Fruit fly (Drosophila melanogaster) whole organism, embryonic: ENCODE results near the gene CG15375.
A peak's percentile ranks its signal among the peaks of the same experiment; 100 is the strongest.

Experiments
- Ada2b ChIP-seq: fragments of 200-800 bp; sonication (Bioruptor generic); IDR thresholded peaks from 2 replicates; pipeline ENCODE4 v1.3.6; 2022; ENCODE audit warnings: missing biosample characterization, missing genetic modification characterization
- CG10321 ChIP-seq: fragments of 200-800 bp; sonication (Bioruptor generic); IDR thresholded peaks from 2 replicates; pipeline ENCODE4 v1.3.6; 2022; ENCODE audit warnings: missing biosample characterization, missing genetic modification characterization
- CG11504 ChIP-seq: fragments of 200-800 bp; sonication (Bioruptor generic); optimal IDR thresholded peaks from 3 replicates; lab custom pipeline; 2019; ENCODE audit warnings: missing biosample characterization, mild to moderate bottlenecking, missing genetic modification characterization, moderate library complexity
- CG17361 ChIP-seq: fragments of 200-800 bp; sonication (Bioruptor generic); IDR thresholded peaks from 3 replicates; pipeline ENCODE4 v1.3.6; 2022; ENCODE audit warnings: missing biosample characterization, missing genetic modification characterization
- CG18476 ChIP-seq: fragments of 200-800 bp; sonication (Bioruptor generic); optimal IDR thresholded peaks from 2 replicates; lab custom pipeline; 2016; ENCODE audit warnings: missing biosample characterization, mild to moderate bottlenecking, missing genetic modification characterization
- CG3407 ChIP-seq: fragments of 200-800 bp; sonication (Bioruptor generic); optimal IDR thresholded peaks from 2 replicates; lab custom pipeline; 2018; ENCODE audit warnings: missing biosample characterization, mild to moderate bottlenecking, missing genetic modification characterization
- CG34224 ChIP-seq: fragments of 200-800 bp; sonication (Bioruptor generic); IDR thresholded peaks from 3 replicates; pipeline ENCODE4 v1.3.6; 2022; ENCODE audit warnings: missing biosample characterization, missing genetic modification characterization; ENCODE audit not compliant: partially characterized antibody
- CG3726 ChIP-seq: fragments of 200-800 bp; sonication (Bioruptor generic); IDR thresholded peaks from 3 replicates; pipeline ENCODE4, ENCODE4 v1.3.6; 2022; ENCODE audit warnings: missing biosample characterization, missing genetic modification characterization
- CG3838 ChIP-seq: fragments of 200-800 bp; sonication (Bioruptor generic); optimal IDR thresholded peaks from 3 replicates; lab custom pipeline; 2016; ENCODE audit warnings: missing biosample characterization, missing genetic modification characterization
- CG4404 ChIP-seq: fragments of 200-800 bp; sonication (Bioruptor generic); IDR thresholded peaks from 2 replicates; pipeline ENCODE4 v1.3.6; 2022; ENCODE audit warnings: missing biosample characterization, missing genetic modification characterization
- CG5953 ChIP-seq: fragments of 200-800 bp; sonication (Bioruptor generic); IDR thresholded peaks from 2 replicates; pipeline ENCODE4 v1.3.6; 2022; ENCODE audit warnings: missing biosample characterization, missing genetic modification characterization
- CG6854 ChIP-seq: fragments of 200-800 bp; sonication (Bioruptor generic); optimal IDR thresholded peaks from 3 replicates; lab custom pipeline; 2017; ENCODE audit warnings: missing biosample characterization, mild to moderate bottlenecking, missing genetic modification characterization
- CG7271 ChIP-seq: fragments of 200-800 bp; sonication (Bioruptor generic); optimal IDR thresholded peaks from 2 replicates; lab custom pipeline; 2018; ENCODE audit warnings: missing biosample characterization, mild to moderate bottlenecking, missing genetic modification characterization, moderate library complexity
- CG7745 ChIP-seq: fragments of 200-800 bp; sonication (Bioruptor generic); optimal IDR thresholded peaks from 2 replicates; lab custom pipeline; 2018; ENCODE audit warnings: missing biosample characterization, mild to moderate bottlenecking, missing genetic modification characterization, moderate library complexity
- CG9727 ChIP-seq: fragments of 200-800 bp; sonication (Bioruptor generic); optimal IDR thresholded peaks from 3 replicates; lab custom pipeline; 2017; ENCODE audit warnings: missing biosample characterization, mild to moderate bottlenecking, missing genetic modification characterization
- D19A ChIP-seq: fragments of 200-800 bp; optimal IDR thresholded peaks from 3 replicates; lab custom pipeline; 2019; ENCODE audit warnings: missing biosample characterization, mild to moderate bottlenecking, missing genetic modification characterization, moderate library complexity
- Ets97D ChIP-seq: fragments of 200-800 bp; sonication (Bioruptor generic); optimal IDR thresholded peaks from 3 replicates; lab custom pipeline; 2016; ENCODE audit warnings: missing biosample characterization, missing genetic modification characterization
- Fer2 ChIP-seq: fragments of 200-800 bp; sonication (Bioruptor generic); optimal IDR thresholded peaks from 2 replicates; lab custom pipeline; 2018; ENCODE audit warnings: missing biosample characterization, mild to moderate bottlenecking, missing genetic modification characterization, moderate library complexity
- HHEX ChIP-seq: fragments of 200-800 bp; sonication (Bioruptor generic); optimal IDR thresholded peaks from 3 replicates; lab custom pipeline; 2017; ENCODE audit warnings: missing biosample characterization, mild to moderate bottlenecking, missing genetic modification characterization, missing genetic modification reagents
- Oaz ChIP-seq: fragments of 200-800 bp; sonication (Bioruptor generic); IDR thresholded peaks from 2 replicates; pipeline ENCODE4 v1.3.6; 2022; ENCODE audit warnings: missing biosample characterization, missing genetic modification characterization
- PHDP ChIP-seq: fragments of 200-800 bp; sonication (Bioruptor generic); optimal IDR thresholded peaks from 3 replicates; lab custom pipeline; 2018; ENCODE audit warnings: missing biosample characterization, mild to moderate bottlenecking, missing genetic modification characterization, moderate library complexity
- Poxn ChIP-seq: fragments of 200-800 bp; sonication (Bioruptor generic); IDR thresholded peaks from 2 replicates; pipeline ENCODE4 v1.3.6; 2022; ENCODE audit warnings: missing biosample characterization, missing genetic modification characterization
- Six4 ChIP-seq: fragments of 200-800 bp; sonication (Bioruptor generic); optimal IDR thresholded peaks from 2 replicates; lab custom pipeline; 2016; ENCODE audit warnings: missing biosample characterization, missing genetic modification characterization
- Sry-β ChIP-seq: fragments of 200-800 bp; sonication (Bioruptor generic); optimal IDR thresholded peaks from 2 replicates; lab custom pipeline; 2018; ENCODE audit warnings: missing biosample characterization, mild to moderate bottlenecking, missing genetic modification characterization, moderate library complexity
- bsh ChIP-seq, 2 experiments: fragments of 200-800 bp; sonication (Bioruptor generic); optimal IDR thresholded peaks; 2 replicates each; lab custom pipeline; 2017 to 2018; ENCODE audit warnings: mild to moderate bottlenecking in 2 of 2, missing biosample characterization in 2 of 2, missing genetic modification characterization in 2 of 2, moderate library complexity in 1 of 2
- cad ChIP-seq: fragments of >200 bp; optimal IDR thresholded peaks from 2 replicates; lab custom pipeline; 2017; ENCODE audit warnings: missing biosample characterization, missing genetic modification characterization
- cato ChIP-seq: fragments of 200-800 bp; sonication (Bioruptor generic); optimal IDR thresholded peaks from 2 replicates; lab custom pipeline; 2016; ENCODE audit warnings: missing biosample characterization, missing genetic modification characterization, borderline replicate concordance
- caup ChIP-seq: fragments of 200-800 bp; sonication (Bioruptor generic); optimal IDR thresholded peaks from 3 replicates; lab custom pipeline; 2017; ENCODE audit warnings: missing biosample characterization, mild to moderate bottlenecking, missing genetic modification characterization, moderate library complexity; ENCODE audit not compliant: severe bottlenecking
- dm ChIP-seq: fragments of 200-800 bp; sonication (Bioruptor generic); optimal IDR thresholded peaks from 3 replicates; lab custom pipeline; 2016; ENCODE audit warnings: missing biosample characterization, missing genetic modification characterization
- gsb-n ChIP-seq: fragments of 200-800 bp; sonication (Bioruptor generic); optimal IDR thresholded peaks from 3 replicates; lab custom pipeline; 2018; ENCODE audit warnings: missing biosample characterization, mild to moderate bottlenecking, missing genetic modification characterization
- gt ChIP-seq: fragments of 200-800 bp; sonication (Bioruptor generic); IDR thresholded peaks from 2 replicates; pipeline ENCODE4 v1.3.6; 2022; ENCODE audit warnings: missing biosample characterization, missing genetic modification characterization
- her ChIP-seq: fragments of 200-800 bp; sonication (Bioruptor generic); optimal IDR thresholded peaks from 2 replicates; lab custom pipeline; 2016; ENCODE audit warnings: missing biosample characterization, missing genetic modification characterization
- kah ChIP-seq: fragments of 200-800 bp; sonication (Bioruptor generic); optimal IDR thresholded peaks from 2 replicates; lab custom pipeline; 2018; ENCODE audit warnings: missing biosample characterization, mild to moderate bottlenecking, missing genetic modification characterization
- kni ChIP-seq: fragments of 200-800 bp; sonication (Bioruptor generic); optimal IDR thresholded peaks from 3 replicates; lab custom pipeline; 2017; ENCODE audit warnings: mild to moderate bottlenecking, missing biosample characterization, missing genetic modification reagents, missing genetic modification characterization
- lab ChIP-seq: fragments of 200-800 bp; sonication (Bioruptor generic); optimal IDR thresholded peaks from 3 replicates; lab custom pipeline; 2017; ENCODE audit warnings: missing biosample characterization, missing genetic modification characterization, mild to moderate bottlenecking, moderate library complexity, missing genetic modification reagents
- lola ChIP-seq, 3 experiments: fragments of >200 bp in 2 of 3; fragments of 200-800 bp in 1 of 3; sonication (Bioruptor generic) in 1 of 3; optimal IDR thresholded peaks; 2 replicates each; lab custom pipeline; 2017 to 2019; ENCODE audit warnings: missing biosample characterization in 3 of 3, missing genetic modification characterization in 3 of 3, mild to moderate bottlenecking in 1 of 3, moderate library complexity in 1 of 3
- maf-S ChIP-seq: fragments of 200-800 bp; sonication (Bioruptor generic); optimal IDR thresholded peaks from 2 replicates; lab custom pipeline; 2016; ENCODE audit warnings: missing biosample characterization, missing genetic modification characterization
- nerfin-2 ChIP-seq: fragments of 200-800 bp; sonication (Bioruptor generic); IDR thresholded peaks from 2 replicates; pipeline ENCODE4 v1.3.6; 2022; ENCODE audit warnings: missing biosample characterization, missing genetic modification characterization; ENCODE audit not compliant: partially characterized antibody
- nmo ChIP-seq: fragments of 200-800 bp; sonication (Bioruptor generic); optimal IDR thresholded peaks from 2 replicates; lab custom pipeline; 2018; ENCODE audit warnings: missing biosample characterization, mild to moderate bottlenecking, missing genetic modification characterization, moderate library complexity
- oc ChIP-seq: fragments of 200-800 bp; sonication (Bioruptor generic); optimal IDR thresholded peaks from 2 replicates; lab custom pipeline; 2018; ENCODE audit warnings: missing biosample characterization, mild to moderate bottlenecking, missing genetic modification characterization, moderate library complexity
- p53 ChIP-seq: fragments of 200-800 bp; sonication (Bioruptor generic); optimal IDR thresholded peaks from 2 replicates; lab custom pipeline; 2016; ENCODE audit warnings: missing biosample characterization, missing genetic modification characterization
- phol ChIP-seq: fragments of 200-800 bp; sonication (Bioruptor generic); optimal IDR thresholded peaks from 3 replicates; lab custom pipeline; 2018; ENCODE audit warnings: missing biosample characterization, mild to moderate bottlenecking, missing genetic modification characterization, moderate library complexity
- psq ChIP-seq: fragments of 200-800 bp; sonication (Bioruptor generic); optimal IDR thresholded peaks from 2 replicates; lab custom pipeline; 2017; ENCODE audit warnings: missing biosample characterization, missing genetic modification characterization
- sna ChIP-seq: fragments of 200-800 bp; sonication (Bioruptor generic); IDR thresholded peaks from 2 replicates; pipeline ENCODE4 v1.3.6; 2022; ENCODE audit warnings: missing biosample characterization, missing genetic modification characterization; ENCODE audit not compliant: partially characterized antibody
- ttk ChIP-seq: fragments of 200-800 bp; sonication (Bioruptor generic); IDR thresholded peaks from 2 replicates; pipeline ENCODE4 v2.1.2; 2022; ENCODE audit warnings: missing biosample characterization, missing genetic modification characterization
- vnd ChIP-seq: fragments of 200-800 bp; sonication (Bioruptor generic); IDR thresholded peaks from 3 replicates; pipeline ENCODE4 v1.3.6; 2022; ENCODE audit warnings: missing biosample characterization, missing genetic modification characterization; ENCODE audit not compliant: partially characterized antibody
- wdn ChIP-seq: fragments of 200-800 bp; sonication (Bioruptor generic); IDR thresholded peaks from 2 replicates; pipeline ENCODE4 v1.3.6; 2022; ENCODE audit warnings: missing biosample characterization, missing genetic modification characterization
- z ChIP-seq: fragments of 200-800 bp; sonication (Bioruptor generic); IDR thresholded peaks from 3 replicates; pipeline ENCODE4 v1.3.6; 2022; ENCODE audit warnings: missing biosample characterization, missing genetic modification characterization

The CG15375 gene

DNA sequence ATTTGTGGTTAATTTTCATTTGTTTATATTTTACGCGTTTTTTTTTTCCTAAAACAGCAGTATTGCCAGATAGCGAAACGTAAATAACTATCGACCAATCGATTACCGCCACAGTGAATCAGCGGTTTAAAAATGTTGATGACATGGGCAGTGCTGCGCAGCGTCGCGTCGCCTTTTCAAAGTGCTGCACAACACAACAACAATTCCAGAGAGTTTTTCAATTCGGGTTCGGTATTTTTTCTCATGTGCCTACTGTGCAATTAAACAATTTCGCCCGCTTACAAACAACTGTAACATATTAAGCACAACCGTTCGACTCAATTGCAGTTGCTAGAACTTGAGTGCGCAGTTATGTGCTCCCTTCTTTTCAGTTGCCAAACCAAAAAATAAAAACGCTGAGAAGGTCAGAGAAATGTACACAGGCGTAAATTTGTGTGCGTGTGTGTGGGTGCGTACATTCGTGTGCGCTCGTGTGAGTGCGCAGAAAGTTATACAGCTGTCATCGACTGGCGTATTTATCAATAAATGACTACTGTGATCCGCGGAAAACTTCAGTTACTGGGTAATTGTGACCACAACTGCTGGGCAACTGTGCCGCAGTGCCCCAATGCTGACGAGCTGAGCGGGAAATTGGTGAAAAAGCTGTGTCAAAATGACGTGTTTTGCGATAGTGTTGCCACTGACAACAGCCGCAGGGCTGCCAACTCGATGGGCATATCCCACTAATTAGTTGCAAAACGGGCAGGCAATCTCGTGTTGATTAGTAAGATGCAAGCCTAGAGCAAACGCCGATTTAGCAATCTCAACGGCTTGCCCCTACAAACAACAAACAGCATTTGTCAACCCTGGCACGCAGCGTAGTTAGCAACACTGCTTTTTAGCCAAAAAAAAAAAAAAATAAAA lies 16.0 kb downstream of the CG15375 start, which contains the start of the genes tyf and Tip60 (continued):
- TF ChIP-seq lab (GFP tag; lab: Kevin White, UChicago) = no peak
- TF ChIP-seq kah = no peak
- TF ChIP-seq Six4 (GFP tag; lab: Kevin White, UChicago) = no peak
- no peak for TF ChIP-seq CG3726 (GFP tag; lab: Robert Waterston, UW)
- peak; percentile 29 for TF ChIP-seq dm
- TF ChIP-seq CG7745 (tag; lab: Kevin White, UChicago) = no peak
- peak; percentile 19 for TF ChIP-seq nmo
- no peak for TF ChIP-seq psq (GFP tag; lab: Kevin White, UChicago)
- TF ChIP-seq Poxn = no peak
- peak; percentile 64; the same call in 2 of the 3 replicates for TF ChIP-seq CG34224 (GFP tag; lab: Robert Waterston, UW)
- no peak for TF ChIP-seq D19A (tag; lab: Kevin White, UChicago)
- peak; percentile 27 for TF ChIP-seq maf-S (GFP tag; lab: Kevin White, UChicago)
- TF ChIP-seq lola (GFP tag; optimal IDR thresholded peaks at IDR 0.05; lab: Kevin White, UChicago) = no peak
- TF ChIP-seq CG18476 = no peak
- TF ChIP-seq sna (GFP tag; lab: Robert Waterston, UW) = 0 out of 2 replicates have a peak, but pooled peaks have one; percentile 27
- peak; percentile 79 for TF ChIP-seq phol (tag; lab: Kevin White, UChicago)
- TF ChIP-seq HHEX (GFP tag; lab: Kevin White, UChicago) = no peak
- no peak for TF ChIP-seq PHDP (tag; lab: Kevin White, UChicago)
- TF ChIP-seq gsb-n (tag; lab: Kevin White, UChicago) = no peak
- peak; percentile 30 for TF ChIP-seq CG9727 (GFP tag; lab: Kevin White, UChicago)
- no peak for TF ChIP-seq z (GFP tag; lab: Robert Waterston, UW)
- TF ChIP-seq caup (GFP tag; lab: Kevin White, UChicago) = no peak
- TF ChIP-seq CG4404 (GFP tag; lab: Robert Waterston, UW) = no peak
- TF ChIP-seq kni (GFP tag; lab: Kevin White, UChicago) = no peak
- no peak for TF ChIP-seq CG6854 (GFP tag; lab: Kevin White, UChicago)
- TF ChIP-seq Fer2 (tag; lab: Kevin White, UChicago) = no peak
- peak; percentile 25 for TF ChIP-seq Ets97D (GFP tag; lab: Kevin White, UChicago)
- no peak for TF ChIP-seq CG11504 (tag; lab: Kevin White, UChicago)
- no peak for TF ChIP-seq CG5953 (GFP tag; lab: Robert Waterston, UW)
- peak; percentile 43; the same call in 2 of the 3 replicates for TF ChIP-seq vnd (GFP tag; lab: Robert Waterston, UW)
- TF ChIP-seq ttk (GFP tag; lab: Robert Waterston, UW) = no peak
- no peak for TF ChIP-seq Oaz (GFP tag; lab: Robert Waterston, UW)
- no peak for TF ChIP-seq Ada2b (GFP tag; lab: Robert Waterston, UW)
- TF ChIP-seq cad (GFP tag; lab: Kevin White, UChicago) = no peak
- TF ChIP-seq CG10321 (GFP tag; lab: Robert Waterston, UW) = no peak
- peak; percentile 37 for TF ChIP-seq her
- TF ChIP-seq p53 = no peak
- TF ChIP-seq CG7271 (tag; lab: Kevin White, UChicago) = no peak
- TF ChIP-seq CG3838 (GFP tag; lab: Kevin White, UChicago) = no peak
- TF ChIP-seq CG17361 (GFP tag; lab: Robert Waterston, UW) = no peak
- no peak for TF ChIP-seq oc (tag; lab: Kevin White, UChicago)
- no peak for TF ChIP-seq cato (GFP tag; lab: Kevin White, UChicago)
- TF ChIP-seq nerfin-2 (GFP tag; lab: Robert Waterston, UW) = peak; percentile 51; the same call in 1 of the 2 replicates
- peak; percentile 69 for TF ChIP-seq Sry-β (GFP tag; lab: Kevin White, UChicago)
- TF ChIP-seq CG3407 (GFP tag; lab: Kevin White, UChicago) = no peak
- TF ChIP-seq wdn (GFP tag; lab: Robert Waterston, UW) = no peak
- no peak for TF ChIP-seq gt (GFP tag; lab: Robert Waterston, UW)
- TF ChIP-seq bsh (GFP tag; optimal IDR thresholded peaks at IDR 0.05; lab: Kevin White, UChicago) = no peak
